Worm (Caenorhabditis elegans) whole organism, L1 larva: ENCODE results near the gene swp-1.
A peak's percentile ranks its signal among the peaks of the same experiment; 100 is the strongest.

Experiments
- C16A3.4 ChIP-seq: fragments of 150-350 bp; optimal IDR thresholded peaks from 2 replicates; lab custom pipeline; 2014; ENCODE audit warnings: missing biosample characterization, missing genetic modification characterization
- C34B4.2 ChIP-seq: sonication (generic microtip); optimal IDR thresholded peaks from 2 replicates; lab custom pipeline; 2017; ENCODE audit warnings: mild to moderate bottlenecking, missing genetic modification characterization, missing compliant biosample characterization
- Y116A8C.19 ChIP-seq: sonication (generic microtip); optimal IDR thresholded peaks from 2 replicates; lab custom pipeline; 2016; ENCODE audit warnings: missing compliant biosample characterization, missing genetic modification characterization, borderline replicate concordance
- blmp-1 ChIP-seq: fragments of 150-350 bp; optimal IDR thresholded peaks from 2 replicates; lab custom pipeline; 2014; ENCODE audit warnings: missing biosample characterization, missing genetic modification characterization
- ceh-82 ChIP-seq, 3 experiments: fragments of 150-350 bp in 1 of 3; sonication (generic microtip) in 2 of 3; optimal IDR thresholded peaks; 2 replicates each; lab custom pipeline; 2014 to 2017; ENCODE audit warnings: missing biosample characterization in 3 of 3, missing genetic modification characterization in 3 of 3
- ceh-90 ChIP-seq: sonication (generic microtip); optimal IDR thresholded peaks from 2 replicates; lab custom pipeline; 2016; ENCODE audit warnings: missing genetic modification characterization, missing compliant biosample characterization
- dpl-1 ChIP-seq, 3 experiments: fragments of 150-350 bp in 2 of 3; sonication (generic microtip) in 1 of 3; optimal IDR thresholded peaks; 2 replicates each; lab custom pipeline; 2014 to 2017; ENCODE audit warnings: missing biosample characterization in 3 of 3, missing genetic modification characterization in 3 of 3, missing genetic modification reagents in 3 of 3
- dsc-1 ChIP-seq: sonication (generic microtip); optimal IDR thresholded peaks from 2 replicates; lab custom pipeline; 2016; ENCODE audit warnings: mild to moderate bottlenecking, missing genetic modification characterization, missing compliant biosample characterization
- efl-1 ChIP-seq, 4 experiments: fragments of 150-350 bp; optimal IDR thresholded peaks in 3 of 4; peaks in 1 of 4; 1 replicate in 1 of 4; 2 replicates in 3 of 4; lab custom pipeline; 2014; ENCODE audit warnings: missing biosample characterization in 2 of 4, missing genetic modification characterization in 2 of 4, missing genetic modification reagents in 2 of 4
- elt-2 ChIP-seq: sonication (generic microtip); optimal IDR thresholded peaks from 2 replicates; lab custom pipeline; 2016; ENCODE audit warnings: missing genetic modification characterization, mild to moderate bottlenecking, inconsistent platforms, missing compliant biosample characterization, missing genetic modification reagents
- elt-3 ChIP-seq, 6 experiments: fragments of 150-350 bp in 1 of 6; sonication (generic microtip); optimal IDR thresholded peaks; 2 replicates each; lab custom pipeline; 2017 to 2018; ENCODE audit warnings: missing biosample characterization in 6 of 6, missing genetic modification characterization in 6 of 6, inconsistent platforms in 1 of 6
- fkh-10 ChIP-seq: sonication (generic microtip); optimal IDR thresholded peaks from 2 replicates; lab custom pipeline; 2017; ENCODE audit warnings: missing biosample characterization, missing genetic modification reagents, missing genetic modification characterization
- fkh-4 ChIP-seq: sonication (generic microtip); optimal IDR thresholded peaks from 2 replicates; lab custom pipeline; 2016; ENCODE audit warnings: missing compliant biosample characterization, missing genetic modification characterization, borderline replicate concordance
- fos-1 ChIP-seq: fragments of 150-350 bp; optimal IDR thresholded peaks from 2 replicates; lab custom pipeline; 2014; ENCODE audit warnings: missing biosample characterization, missing genetic modification characterization
- irx-1 ChIP-seq: sonication (generic microtip); optimal IDR thresholded peaks from 2 replicates; lab custom pipeline; 2016; ENCODE audit warnings: missing genetic modification characterization, missing compliant biosample characterization
- isw-1 ChIP-seq: fragments of 200-800 bp; sonication (Bioruptor generic); IDR thresholded peaks from 2 replicates; pipeline ENCODE4 v1.3.6; 2022; ENCODE audit warnings: missing genetic modification characterization, missing compliant biosample characterization
- lin-14 ChIP-seq: fragments of 200-800 bp; sonication (Bioruptor generic); optimal IDR thresholded peaks from 2 replicates; lab custom pipeline; 2018; ENCODE audit warnings: mild to moderate bottlenecking, missing genetic modification characterization, moderate library complexity, missing compliant biosample characterization
- lin-35 ChIP-seq, 2 experiments: fragments of 150-350 bp; optimal IDR thresholded peaks; 2 replicates each; lab custom pipeline; 2014; ENCODE audit warnings: missing biosample characterization in 2 of 2, missing genetic modification characterization in 2 of 2, missing genetic modification reagents in 2 of 2
- lsy-2 ChIP-seq, 2 experiments: fragments of 150-350 bp; optimal IDR thresholded peaks; 2 replicates each; lab custom pipeline; 2014; ENCODE audit warnings: missing biosample characterization in 2 of 2, missing genetic modification characterization in 2 of 2
- mdl-1 ChIP-seq, 2 experiments: fragments of 150-350 bp; optimal IDR thresholded peaks; 2 replicates each; lab custom pipeline; 2014 to 2017; ENCODE audit warnings: missing biosample characterization in 2 of 2, missing genetic modification characterization in 2 of 2, inconsistent platforms in 1 of 2
- mef-2 ChIP-seq: fragments of 150-350 bp; optimal IDR thresholded peaks from 2 replicates; lab custom pipeline; 2014; ENCODE audit warnings: missing biosample characterization, missing genetic modification characterization
- mep-1 ChIP-seq: fragments of 150-350 bp; optimal IDR thresholded peaks from 2 replicates; lab custom pipeline; 2014; ENCODE audit warnings: missing biosample characterization, missing genetic modification characterization
- nhr-20 ChIP-seq: sonication (generic microtip); optimal IDR thresholded peaks from 2 replicates; lab custom pipeline; 2016; ENCODE audit warnings: mild to moderate bottlenecking, missing genetic modification characterization, missing compliant biosample characterization
- nhr-237 ChIP-seq: fragments of 150-350 bp; optimal IDR thresholded peaks from 2 replicates; lab custom pipeline; 2014; ENCODE audit warnings: missing biosample characterization, missing genetic modification characterization
- nhr-71 ChIP-seq: sonication (generic microtip); optimal IDR thresholded peaks from 2 replicates; lab custom pipeline; 2016; ENCODE audit warnings: mild to moderate bottlenecking, missing genetic modification characterization, moderate library complexity, missing compliant biosample characterization
- nhr-85 ChIP-seq: sonication (generic microtip); peaks from one replicate; lab custom pipeline; 2016; ENCODE audit warnings: missing genetic modification characterization, inconsistent platforms, missing compliant biosample characterization
- pax-3 ChIP-seq: fragments of 200-800 bp; sonication (Bioruptor generic); optimal IDR thresholded peaks from 2 replicates; lab custom pipeline; 2018; ENCODE audit warnings: mild to moderate bottlenecking, missing genetic modification characterization, moderate library complexity, missing compliant biosample characterization
- pqm-1 ChIP-seq: sonication (generic microtip); optimal IDR thresholded peaks from 3 replicates; lab custom pipeline; 2017; ENCODE audit warnings: missing biosample characterization, missing genetic modification characterization
- rnt-1 ChIP-seq: sonication (generic microtip); optimal IDR thresholded peaks from 2 replicates; lab custom pipeline; 2016; ENCODE audit warnings: mild to moderate bottlenecking, missing genetic modification characterization, moderate library complexity, missing compliant biosample characterization
- snu-23 ChIP-seq: sonication (generic microtip); optimal IDR thresholded peaks from 2 replicates; lab custom pipeline; 2016; ENCODE audit warnings: missing genetic modification characterization, missing compliant biosample characterization
- sup-37 ChIP-seq: fragments of 200-800 bp; sonication (Bioruptor generic); optimal IDR thresholded peaks from 2 replicates; lab custom pipeline; 2018; ENCODE audit warnings: mild to moderate bottlenecking, missing genetic modification characterization, missing compliant biosample characterization
- tbx-2 ChIP-seq: sonication (generic microtip); optimal IDR thresholded peaks from 2 replicates; lab custom pipeline; 2016; ENCODE audit warnings: missing genetic modification characterization, missing compliant biosample characterization
- unc-130 ChIP-seq: fragments of 150-350 bp; optimal IDR thresholded peaks from 2 replicates; lab custom pipeline; 2017; ENCODE audit warnings: missing biosample characterization, missing genetic modification characterization, inconsistent platforms
- unc-30 ChIP-seq: sonication (generic microtip); optimal IDR thresholded peaks from 2 replicates; lab custom pipeline; 2017; ENCODE audit warnings: missing biosample characterization, missing genetic modification characterization
- xbp-1 ChIP-seq: sonication (generic microtip); optimal IDR thresholded peaks from 2 replicates; lab custom pipeline; 2016; ENCODE audit warnings: missing genetic modification characterization, missing compliant biosample characterization

Gene swp-1

ce11 chrIII:5711242-5711641 is 5.9 kb upstream of the swp-1 start, which contains the start of gene rbm-26:
rbm-26 (plus strand) TSS chrIII:5711542.
- TF ChIP-seq blmp-1: peak; percentile 56
- no peak for TF ChIP-seq fos-1 (tag; lab: Kevin White, UChicago)

- TF ChIP-seq xbp-1 (tag; lab: Kevin White, UChicago) (peak; percentile 30), lin-35 (GFP tag; optimal IDR thresholded peaks at IDR 0.05; lab: Kevin White, UChicago) (peak; percentile 3 to 49), nhr-71 (tag; lab: Kevin White, UChicago) (peak; percentile 37), mef-2 (tag; lab: Kevin White, UChicago) (no peak), mep-1 (peak; percentile 33), dpl-1 (GFP tag; optimal IDR thresholded peaks at IDR 0.05; lab: Kevin White, UChicago) (peak in 1 of 3 experiments; percentile 8), fkh-10 (GFP tag; lab: Kevin White, UChicago) (no peak), sup-37 (GFP tag; lab: Kevin White, UChicago) (no peak), dsc-1 (tag; lab: Kevin White, UChicago) (no peak), nhr-20 (tag; lab: Kevin White, UChicago) (peak; percentile 43), mdl-1 (tag; optimal IDR thresholded peaks at IDR 0.05; lab: Kevin White, UChicago) (peak in 1 of 2 experiments; percentile 53), unc-130 (peak; percentile 51), blmp-1 (peak; percentile 76), fos-1 (tag; lab: Kevin White, UChicago) (no peak), ceh-82 (tag; optimal IDR thresholded peaks at IDR 0.05; lab: Kevin White, UChicago) (peak in 1 of 3 experiments; percentile 2), lsy-2 (tag; optimal IDR thresholded peaks at IDR 0.05; lab: Kevin White, UChicago) (peak in 1 of 2 experiments; percentile 87), elt-2 (tag; lab: Kevin White, UChicago) (peak; percentile 38), pqm-1 (no peak), pax-3 (no peak), efl-1 (optimal IDR thresholded peaks at IDR 0.05; lab: Kevin White, UChicago) (peak in 1 of 2 experiments; percentile 24), efl-1 (GFP tag; optimal IDR thresholded peaks at IDR 0.05 in 1 of 2; lab: Kevin White, UChicago) (peak in 1 of 2 experiments; percentile 5), C34B4.2 (tag; lab: Kevin White, UChicago) (no peak), elt-3 (tag; optimal IDR thresholded peaks at IDR 0.05; lab: Kevin White, UChicago) (peak in 3 of 6 experiments; percentile 11 to 61 (median 38)), unc-30 (tag; lab: Kevin White, UChicago) (no peak), isw-1 (GFP tag; lab: Robert Waterston, UW) (no peak), tbx-2 (peak; percentile 29), ceh-90 (tag; lab: Kevin White, UChicago) (no peak), snu-23 (GFP tag; lab: Kevin White, UChicago) (peak; percentile 58), C16A3.4 (tag; lab: Kevin White, UChicago) (peak; percentile 36), nhr-85 (tag; lab: Kevin White, UChicago) (peak; percentile 80), lin-14 (GFP tag; lab: Kevin White, UChicago) (peak; percentile 69)
Measured at ce11 chrIII:5710676-5711075, 5.4 kb upstream of the swp-1 start.

- TF ChIP-seq dsc-1 (tag; lab: Kevin White, UChicago): peak; percentile 82
- no peak for TF ChIP-seq unc-130
- TF ChIP-seq fkh-4: peak; percentile 41
- no peak for TF ChIP-seq nhr-237 (tag; lab: Kevin White, UChicago)
Measured at ce11 chrIII:5710045-5710444, 4.7 kb upstream of the swp-1 start, which contains the start of gene B0336.12. B0336.12 (minus strand) TSS chrIII:5710145.

- no peak for TF ChIP-seq efl-1 (optimal IDR thresholded peaks at IDR 0.05; lab: Kevin White, UChicago)
- TF ChIP-seq efl-1 (GFP tag; optimal IDR thresholded peaks at IDR 0.05 in 1 of 2; lab: Kevin White, UChicago): peak in 1 of 2 experiments; percentile 27
- TF ChIP-seq elt-3 (tag; optimal IDR thresholded peaks at IDR 0.05; lab: Kevin White, UChicago): no peak
- peak; percentile 13 for TF ChIP-seq rnt-1
Measured at ce11 chrIII:5709224-5709623, 3.9 kb upstream of the swp-1 start, which contains the start of gene hpo-28. hpo-28 (minus strand) TSS chrIII:5709324.

- TF ChIP-seq irx-1 (tag; lab: Kevin White, UChicago): no peak
- peak; percentile 55 for TF ChIP-seq lin-14 (GFP tag; lab: Kevin White, UChicago)
- TF ChIP-seq dsc-1 (tag; lab: Kevin White, UChicago): peak; percentile 37
- TF ChIP-seq Y116A8C.19 (tag; lab: Kevin White, UChicago): no peak
- TF ChIP-seq rnt-1: peak; percentile 50
- peak; percentile 25 for TF ChIP-seq nhr-71 (tag; lab: Kevin White, UChicago)
- peak in 1 of 2 experiments; percentile 19 for TF ChIP-seq lsy-2 (tag; optimal IDR thresholded peaks at IDR 0.05; lab: Kevin White, UChicago)
- TF ChIP-seq, all 84 proteins: peak for 5
Measured at ce11 chrIII:5708024-5708423, 2.7 kb upstream of the swp-1 start.
